Fruit fly (Drosophila melanogaster): ENCODE measurements around the gene rau.

Gene rau

dm6 chr2L:5879363-5879934, at the start of gene rau:
Gene rau (minus strand): TSS chr2L:5879498.
- TF ChIP-seq Hr83 (GFP tag; optimal IDR thresholded peaks at IDR 0.05; ENCODE audit: poor library complexity, severe bottlenecking) (peak; percentile 32), lola (GFP tag; optimal IDR thresholded peaks at IDR 0.05) (no peak), Dif (GFP tag; optimal IDR thresholded peaks at IDR 0.05; ENCODE audit: partially characterized antibody) (peak; percentile 70), dmrt93B (GFP tag; optimal IDR thresholded peaks at IDR 0.05) (peak; percentile 38), fru (GFP tag; optimal IDR thresholded peaks at IDR 0.05) (peak; percentile 52), br (GFP tag; optimal IDR thresholded peaks at IDR 0.05) (peak; percentile 70), CG9705 (GFP tag; optimal IDR thresholded peaks at IDR 0.05) (peak; percentile 54), CG32264 (GFP tag; optimal IDR thresholded peaks at IDR 0.05) (no peak), Mio (GFP tag; optimal IDR thresholded peaks at IDR 0.05) (no peak), foxo (GFP tag; optimal IDR thresholded peaks at IDR 0.05) (peak in 1 of 2 experiments; percentile 59), sage (GFP tag; optimal IDR thresholded peaks at IDR 0.05) (peak; percentile 23), dsf (GFP tag; optimal IDR thresholded peaks at IDR 0.05; ENCODE audit: borderline replicate concordance) (no peak), Dfd (GFP tag; optimal IDR thresholded peaks at IDR 0.05) (no peak), sv (GFP tag; optimal IDR thresholded peaks at IDR 0.05) (peak; percentile 51), usp (GFP tag; optimal IDR thresholded peaks at IDR 0.05) (no peak), Jra (GFP tag; optimal IDR thresholded peaks at IDR 0.05) (no peak), GATAd (GFP tag; optimal IDR thresholded peaks at IDR 0.05) (no peak), woc (GFP tag; optimal IDR thresholded peaks at IDR 0.05) (peak; percentile 52), OdsH (GFP tag; optimal IDR thresholded peaks at IDR 0.05) (peak; percentile 61), pan (optimal IDR thresholded peaks at IDR 0.05) (no peak), rgr (GFP tag; optimal IDR thresholded peaks at IDR 0.05) (peak; percentile 42), dl (GFP tag; optimal IDR thresholded peaks at IDR 0.05; ENCODE audit: insufficient read depth in 1 of 2, partially characterized antibody in 2 of 2) (peak in 1 of 2 experiments; percentile 35), Sp1 (GFP tag; optimal IDR thresholded peaks at IDR 0.05) (peak; percentile 69), h (GFP tag; optimal IDR thresholded peaks at IDR 0.05) (peak; percentile 65), ey (GFP tag; optimal IDR thresholded peaks at IDR 0.05) (peak; percentile 66), brk (GFP tag; optimal IDR thresholded peaks at IDR 0.05) (peak; percentile 51), Hnf4 (GFP tag; optimal IDR thresholded peaks at IDR 0.05) (peak; percentile 48), HLH106 (tag; optimal IDR thresholded peaks at IDR 0.05) (peak; percentile 72), Abd-B (GFP tag; optimal IDR thresholded peaks at IDR 0.05) (no peak), psq (GFP tag; optimal IDR thresholded peaks at IDR 0.05) (peak; percentile 31)

dm6 chr2L:5927363-5927762, 48.1 kb upstream of the rau start:
- no peak for TF ChIP-seq Myc (optimal IDR thresholded peaks at IDR 0.05)
- TF ChIP-seq Dfd (GFP tag; optimal IDR thresholded peaks at IDR 0.05) = no peak
- TF ChIP-seq dl (GFP tag; optimal IDR thresholded peaks at IDR 0.05; ENCODE audit: insufficient read depth in 1 of 2, partially characterized antibody in 2 of 2) = no peak
- no peak for TF ChIP-seq Abd-B (GFP tag; optimal IDR thresholded peaks at IDR 0.05)
- no peak for TF ChIP-seq CrebA (GFP tag; optimal IDR thresholded peaks at IDR 0.05; ENCODE audit: borderline replicate concordance)
- no peak for TF ChIP-seq GATAd (GFP tag; optimal IDR thresholded peaks at IDR 0.05)
- no peak for TF ChIP-seq fru (GFP tag; optimal IDR thresholded peaks at IDR 0.05)
- TF ChIP-seq ey (GFP tag; optimal IDR thresholded peaks at IDR 0.05) = no peak
- no peak for TF ChIP-seq CG9705 (GFP tag; optimal IDR thresholded peaks at IDR 0.05)
- TF ChIP-seq tai (GFP tag; optimal IDR thresholded peaks at IDR 0.05) = no peak
- TF ChIP-seq lola (GFP tag; optimal IDR thresholded peaks at IDR 0.05) = no peak
- no peak for TF ChIP-seq Hr78 (GFP tag; optimal IDR thresholded peaks at IDR 0.05)
- no peak for TF ChIP-seq Mio (GFP tag; optimal IDR thresholded peaks at IDR 0.05)
- TF ChIP-seq psq (GFP tag; optimal IDR thresholded peaks at IDR 0.05) = no peak
- no peak for TF ChIP-seq sage (GFP tag; optimal IDR thresholded peaks at IDR 0.05)
- no peak for TF ChIP-seq rgr (GFP tag; optimal IDR thresholded peaks at IDR 0.05)
- no peak for TF ChIP-seq Hr83 (GFP tag; optimal IDR thresholded peaks at IDR 0.05; ENCODE audit: poor library complexity, severe bottlenecking)
- TF ChIP-seq br (GFP tag; optimal IDR thresholded peaks at IDR 0.05) = no peak
- TF ChIP-seq dsf (GFP tag; optimal IDR thresholded peaks at IDR 0.05; ENCODE audit: borderline replicate concordance) = no peak

- TF ChIP-seq psq (GFP tag; optimal IDR thresholded peaks at IDR 0.05) (no peak), HLH106 (tag; optimal IDR thresholded peaks at IDR 0.05) (no peak)
Measured at dm6 chr2L:5925637-5926036, 46.3 kb upstream of the rau start, which contains the start of gene dsf. Gene dsf (plus strand): TSS chr2L:5925937.

dm6 chr2L:5925164-5925563, 45.9 kb upstream of the rau start:
- TF ChIP-seq rgr (GFP tag; optimal IDR thresholded peaks at IDR 0.05) (no peak), dmrt93B (GFP tag; optimal IDR thresholded peaks at IDR 0.05) (no peak), HLH106 (tag; optimal IDR thresholded peaks at IDR 0.05) (no peak), CG9705 (GFP tag; optimal IDR thresholded peaks at IDR 0.05) (no peak), usp (GFP tag; optimal IDR thresholded peaks at IDR 0.05) (no peak), CG32264 (GFP tag; optimal IDR thresholded peaks at IDR 0.05) (no peak), br (GFP tag; optimal IDR thresholded peaks at IDR 0.05) (no peak), brk (GFP tag; optimal IDR thresholded peaks at IDR 0.05) (no peak), fru (GFP tag; optimal IDR thresholded peaks at IDR 0.05) (no peak), Vsx2 (GFP tag; optimal IDR thresholded peaks at IDR 0.05; ENCODE audit: partially characterized antibody) (no peak), Hnf4 (GFP tag; optimal IDR thresholded peaks at IDR 0.05) (no peak), Myc (optimal IDR thresholded peaks at IDR 0.05) (no peak), h (GFP tag; optimal IDR thresholded peaks at IDR 0.05) (no peak), foxo (GFP tag; optimal IDR thresholded peaks at IDR 0.05) (no peak), Mio (GFP tag; optimal IDR thresholded peaks at IDR 0.05) (no peak), psq (GFP tag; optimal IDR thresholded peaks at IDR 0.05) (no peak), Hr83 (GFP tag; optimal IDR thresholded peaks at IDR 0.05; ENCODE audit: poor library complexity, severe bottlenecking) (no peak)

All from whole organism, wandering third instar larva.